Worm (Caenorhabditis elegans): Measurements from ENCODE around the gene F19C6.4.

The F19C6.4 gene

DNA sequence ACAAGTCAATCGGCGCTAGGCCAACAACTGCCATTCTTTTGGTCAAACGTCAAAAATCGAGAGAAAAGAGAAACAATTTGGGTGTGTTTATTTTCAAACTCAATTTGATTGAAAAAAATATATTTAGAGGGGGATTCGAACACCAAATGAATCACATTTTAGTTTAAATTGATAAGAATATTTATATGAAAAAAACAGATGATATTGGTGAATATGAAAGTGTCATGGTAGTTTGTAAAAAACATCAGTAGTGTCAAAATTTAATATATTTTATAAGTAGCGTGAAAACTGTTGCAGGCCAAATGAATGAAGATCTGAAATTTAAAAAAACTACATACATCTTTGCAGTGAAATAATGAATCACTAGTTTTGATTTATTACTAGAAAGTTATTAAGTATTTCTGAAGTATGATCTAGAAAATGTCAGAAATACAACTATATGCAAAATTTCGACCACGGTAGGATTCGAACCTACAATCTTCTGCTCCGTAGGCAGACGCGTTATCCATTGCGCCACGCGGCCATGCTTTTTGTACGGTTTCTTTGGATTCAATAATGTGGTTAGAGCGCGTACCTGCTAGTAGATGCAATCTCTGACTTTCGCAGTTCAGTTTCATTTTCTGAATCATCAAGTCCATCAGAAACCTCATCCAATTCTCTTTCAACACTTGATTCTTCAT is at the start of gene F19C6.4:
TSS of gene F19C6.4 (minus strand) at position 51 of the 680 bp plus-strand sequence.
- TF ChIP-seq dao-5 (tag; optimal IDR thresholded peaks at IDR 0.05) (no peak), him-1 (tag; optimal IDR thresholded peaks at IDR 0.05) (no peak), W03F9.2 (tag; optimal IDR thresholded peaks at IDR 0.05) (no peak)

DNA sequence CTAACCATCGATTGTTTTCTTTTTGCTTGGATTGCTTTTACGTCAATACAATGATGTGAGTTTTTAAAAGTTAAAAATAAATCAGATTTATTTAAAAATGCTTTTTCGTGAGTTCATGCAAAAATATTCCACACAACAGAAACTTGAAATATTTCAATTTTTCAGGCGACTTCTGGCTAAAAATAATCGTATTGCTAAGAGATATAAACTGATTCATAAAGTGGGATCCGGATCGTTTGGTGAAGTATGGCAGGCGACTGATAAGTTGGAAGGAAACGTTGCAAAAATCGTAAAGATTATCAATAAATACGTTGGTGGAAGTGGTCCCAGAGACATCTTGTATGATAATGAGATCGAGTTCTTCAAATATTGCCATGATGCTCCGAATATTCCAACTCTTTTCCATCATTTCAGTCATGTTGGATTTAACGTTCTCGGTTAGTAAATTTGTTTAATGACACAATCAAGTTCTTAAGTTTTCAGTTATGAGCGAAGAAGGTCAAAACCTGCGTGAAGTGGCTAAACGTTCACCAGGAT is 42.7 kb upstream of the F19C6.4 start, which contains the start of gene ZC373.3:
TSS of gene ZC373.3 (plus strand) at position 51 of the 537 bp plus-strand sequence.
- TF ChIP-seq dao-5 (tag; optimal IDR thresholded peaks at IDR 0.05) (no peak), him-1 (tag; optimal IDR thresholded peaks at IDR 0.05) (no peak), W03F9.2 (tag; optimal IDR thresholded peaks at IDR 0.05) (no peak)

DNA sequence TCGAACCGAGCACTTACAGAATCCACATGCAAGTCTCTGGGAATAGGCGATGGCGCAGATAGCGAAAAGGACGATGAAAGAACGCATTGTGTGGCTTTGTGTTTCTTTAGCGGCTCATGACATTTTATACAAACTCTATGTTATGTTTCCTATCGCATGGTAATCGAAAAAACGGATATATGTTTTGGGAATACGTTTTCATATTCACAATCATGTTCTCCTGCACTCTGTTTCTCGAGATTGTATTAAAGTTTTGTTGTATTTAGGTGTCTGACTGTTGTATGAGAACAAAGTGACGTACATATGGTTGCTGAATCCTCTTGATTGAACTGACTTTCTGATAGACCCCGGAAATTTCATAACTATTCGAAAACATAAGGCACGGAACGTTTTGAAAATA is 40.5 kb upstream of the F19C6.4 start, which contains the start of gene ZC373.2:
TSS of gene ZC373.2 (minus strand) at position 101 of the 400 bp plus-strand sequence.
- no peak for TF ChIP-seq dao-5 (tag; optimal IDR thresholded peaks at IDR 0.05)
- no peak for TF ChIP-seq him-1 (tag; optimal IDR thresholded peaks at IDR 0.05)
- TF ChIP-seq W03F9.2 (tag; optimal IDR thresholded peaks at IDR 0.05): no peak

DNA sequence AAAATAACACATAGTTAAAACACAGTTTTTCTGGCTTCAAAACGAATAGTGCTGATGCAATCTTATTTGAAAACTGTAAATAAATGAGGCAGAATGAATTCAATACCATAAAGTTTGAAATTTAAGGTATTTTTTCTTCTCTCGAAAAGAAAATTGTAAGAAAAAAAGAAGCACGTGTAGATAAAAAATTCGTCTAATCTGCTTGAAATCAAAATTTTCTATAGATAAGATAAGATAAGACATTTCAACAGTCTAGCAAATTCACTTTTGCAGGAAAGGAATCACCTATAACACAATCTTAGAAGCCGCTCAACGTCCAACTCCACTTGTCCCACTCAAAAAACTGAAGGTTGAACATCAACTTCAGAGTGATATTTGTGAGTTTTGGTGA is 36.6 kb upstream of the F19C6.4 start:
- TF ChIP-seq dao-5 (tag; optimal IDR thresholded peaks at IDR 0.05) (no peak), W03F9.2 (tag; optimal IDR thresholded peaks at IDR 0.05) (no peak), him-1 (tag; optimal IDR thresholded peaks at IDR 0.05) (no peak)

DNA sequence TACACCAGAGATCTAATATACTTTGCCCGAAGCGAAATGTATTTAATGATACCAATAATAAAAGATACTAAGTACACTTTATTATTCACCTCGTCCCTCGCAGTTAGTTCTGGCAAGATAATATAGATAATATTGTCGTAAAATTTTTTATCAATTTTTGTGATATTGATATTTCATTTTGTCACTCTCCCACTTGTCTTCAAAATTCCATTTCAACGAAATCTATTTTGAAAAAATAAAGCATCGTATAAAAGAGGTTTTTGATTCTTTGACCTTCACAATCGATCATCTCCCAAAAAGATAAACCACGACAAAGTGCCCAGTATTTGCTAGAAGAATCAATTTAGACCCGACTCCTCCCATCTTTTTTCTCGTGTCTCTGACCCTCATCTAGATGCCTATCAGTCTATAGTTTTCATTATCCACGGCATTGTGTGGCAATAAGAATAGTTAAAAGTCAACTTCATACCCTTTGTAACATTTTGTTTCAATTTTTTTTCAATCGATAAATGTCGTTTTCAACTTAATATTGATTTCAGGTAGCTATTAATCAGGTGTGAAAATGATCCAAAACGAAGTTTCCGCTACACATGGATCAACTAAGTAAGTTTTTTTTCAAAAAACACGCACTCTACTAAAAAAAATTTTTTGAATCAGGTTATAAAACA is 36.1 kb upstream of the F19C6.4 start, which contains the start of gene cbs-1:
TSS of gene cbs-1 (plus strand) at position 534 of the 668 bp plus-strand sequence.
- TF ChIP-seq W03F9.2 (tag; optimal IDR thresholded peaks at IDR 0.05) (no peak), dao-5 (tag; optimal IDR thresholded peaks at IDR 0.05) (no peak), him-1 (tag; optimal IDR thresholded peaks at IDR 0.05) (no peak)

DNA sequence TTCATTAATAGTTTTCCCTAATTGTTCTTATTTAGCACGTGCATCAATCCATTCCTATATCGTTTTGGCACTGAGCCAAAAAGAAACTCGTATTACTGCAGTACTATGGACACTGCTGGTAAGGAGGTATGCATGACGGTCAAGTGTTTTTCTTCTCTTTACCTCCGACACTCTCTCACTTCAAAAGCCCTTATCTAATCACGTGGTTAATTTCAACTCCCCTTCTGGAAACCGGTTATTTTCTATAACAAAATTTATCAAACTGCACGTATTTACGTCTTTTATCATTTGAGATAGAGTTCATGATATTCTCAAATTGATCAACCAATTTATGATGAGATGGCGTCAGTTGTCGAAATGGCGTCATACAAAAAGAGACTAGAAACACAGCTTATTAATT is 33.8 kb upstream of the F19C6.4 start:
- TF ChIP-seq W03F9.2 (tag; optimal IDR thresholded peaks at IDR 0.05): no peak
- TF ChIP-seq him-1 (tag; optimal IDR thresholded peaks at IDR 0.05): no peak
- no peak for TF ChIP-seq dao-5 (tag; optimal IDR thresholded peaks at IDR 0.05)

DNA sequence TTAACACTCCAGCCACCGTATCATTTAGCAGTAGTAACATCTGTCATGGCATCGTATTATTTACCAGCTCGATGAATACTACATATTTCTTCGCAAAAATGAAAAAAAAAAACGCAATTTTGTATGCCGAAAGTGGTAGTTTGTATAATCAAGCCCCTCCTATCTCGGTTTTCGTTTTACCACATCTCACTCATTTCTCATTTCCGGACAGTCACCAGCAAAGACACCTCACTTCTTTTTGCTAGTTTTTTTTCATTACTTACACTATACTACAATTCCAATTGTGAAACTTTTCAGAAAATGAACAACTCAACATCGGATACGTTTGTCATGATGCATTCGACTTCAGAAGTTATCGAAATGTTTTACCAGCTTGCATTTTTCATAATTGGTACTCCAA is 31.3 kb upstream of the F19C6.4 start, which contains the start of gene gnrr-3:
TSS of gene gnrr-3 (plus strand) at position 301 of the 400 bp plus-strand sequence.
- TF ChIP-seq him-1 (tag; optimal IDR thresholded peaks at IDR 0.05): no peak
- TF ChIP-seq W03F9.2 (tag; optimal IDR thresholded peaks at IDR 0.05): no peak
- no peak for TF ChIP-seq dao-5 (tag; optimal IDR thresholded peaks at IDR 0.05)

DNA sequence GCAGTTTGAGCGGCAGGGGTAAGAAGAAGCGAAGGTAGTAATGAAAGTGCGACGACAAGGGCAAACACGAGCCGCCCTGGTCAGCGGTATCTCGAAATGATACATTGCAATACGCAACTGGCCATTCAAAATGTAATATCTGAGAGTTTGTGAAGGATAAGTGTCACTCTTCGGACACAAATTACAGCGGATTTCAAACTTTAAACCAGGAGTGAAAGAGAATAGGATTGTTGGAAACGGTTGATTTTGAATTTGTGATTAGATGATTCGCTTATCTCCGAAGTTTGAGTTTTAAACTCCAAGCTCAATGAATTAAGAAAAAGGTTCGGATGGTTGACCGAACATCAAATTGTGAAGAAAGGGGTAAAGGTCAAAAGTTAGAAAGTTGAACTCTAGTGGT is 29.5 kb upstream of the F19C6.4 start, which contains the start of gene ZC374.2:
TSS of gene ZC374.2 (minus strand) at position 101 of the 400 bp plus-strand sequence.
- TF ChIP-seq dao-5 (tag; optimal IDR thresholded peaks at IDR 0.05) (no peak), W03F9.2 (tag; optimal IDR thresholded peaks at IDR 0.05) (no peak), him-1 (tag; optimal IDR thresholded peaks at IDR 0.05) (no peak)

DNA sequence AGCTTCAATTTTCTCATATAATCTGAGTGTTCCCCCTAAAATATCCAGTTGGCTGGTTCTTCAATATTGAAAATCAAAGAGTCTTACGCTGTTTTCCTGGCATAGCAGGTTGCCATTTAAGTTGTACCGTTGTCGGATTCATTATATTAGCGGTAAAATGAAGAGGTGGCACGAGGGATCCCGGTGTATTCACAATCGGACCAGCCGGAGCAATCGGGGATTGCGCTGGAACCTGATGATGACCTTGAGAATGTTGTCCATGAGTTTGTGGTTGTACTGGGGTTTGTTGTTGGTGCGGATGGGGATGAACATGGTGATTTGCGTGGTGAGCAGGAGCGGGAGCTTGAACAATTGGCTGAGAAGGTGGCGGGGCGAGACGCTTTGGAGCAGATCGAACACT is 26.6 kb upstream of the F19C6.4 start:
- TF ChIP-seq W03F9.2 (tag; optimal IDR thresholded peaks at IDR 0.05) (no peak), dao-5 (tag; optimal IDR thresholded peaks at IDR 0.05) (no peak), him-1 (tag; optimal IDR thresholded peaks at IDR 0.05) (no peak)

DNA sequence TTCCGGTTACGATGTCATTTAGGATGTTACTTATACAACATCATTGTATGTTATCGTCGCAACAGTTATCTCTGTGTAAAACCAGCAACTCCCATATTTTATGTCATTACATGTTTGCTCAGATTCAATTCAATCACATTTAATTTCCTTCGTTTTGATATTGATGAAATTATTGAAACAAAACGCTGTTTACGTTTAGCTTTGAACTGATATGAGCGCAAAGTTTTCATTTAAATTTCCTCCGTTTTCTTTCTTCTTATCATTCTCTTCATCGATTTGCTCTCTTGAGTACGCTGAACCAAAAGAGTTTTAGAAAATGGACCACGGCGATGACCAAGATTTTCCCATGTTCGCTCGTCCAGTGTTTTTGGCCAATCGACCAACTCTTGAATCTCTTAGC is 13.0 kb upstream of the F19C6.4 start, which contains the start of gene sek-6:
TSS of gene sek-6 (plus strand) at position 315 of the 400 bp plus-strand sequence.
- TF ChIP-seq him-1 (tag; optimal IDR thresholded peaks at IDR 0.05) (no peak), dao-5 (tag; optimal IDR thresholded peaks at IDR 0.05) (no peak), W03F9.2 (tag; optimal IDR thresholded peaks at IDR 0.05) (no peak)

DNA sequence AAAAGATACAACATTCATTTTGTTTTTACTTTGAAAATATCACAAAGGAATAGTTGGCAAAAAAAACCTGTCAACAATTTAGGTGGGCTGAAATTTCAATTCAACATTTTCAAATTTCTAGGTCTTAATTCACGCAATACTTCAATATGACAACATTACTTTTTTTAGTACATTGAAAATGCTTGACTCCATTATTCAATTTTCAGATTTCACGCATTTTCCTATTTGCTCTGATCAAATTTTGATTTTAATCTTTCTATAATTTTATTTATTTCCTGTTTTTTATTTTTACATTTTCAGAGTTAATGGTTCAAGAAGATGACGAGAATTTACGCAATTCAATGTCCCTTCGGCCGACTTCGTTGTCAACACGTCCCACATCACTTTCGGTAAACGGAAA is 9.7 kb upstream of the F19C6.4 start, which contains the start of gene mkk-4:
TSS of gene mkk-4 (plus strand) at position 301 of the 400 bp plus-strand sequence.
- TF ChIP-seq dao-5 (tag; optimal IDR thresholded peaks at IDR 0.05) (no peak), W03F9.2 (tag; optimal IDR thresholded peaks at IDR 0.05) (no peak), him-1 (tag; optimal IDR thresholded peaks at IDR 0.05) (no peak)

DNA sequence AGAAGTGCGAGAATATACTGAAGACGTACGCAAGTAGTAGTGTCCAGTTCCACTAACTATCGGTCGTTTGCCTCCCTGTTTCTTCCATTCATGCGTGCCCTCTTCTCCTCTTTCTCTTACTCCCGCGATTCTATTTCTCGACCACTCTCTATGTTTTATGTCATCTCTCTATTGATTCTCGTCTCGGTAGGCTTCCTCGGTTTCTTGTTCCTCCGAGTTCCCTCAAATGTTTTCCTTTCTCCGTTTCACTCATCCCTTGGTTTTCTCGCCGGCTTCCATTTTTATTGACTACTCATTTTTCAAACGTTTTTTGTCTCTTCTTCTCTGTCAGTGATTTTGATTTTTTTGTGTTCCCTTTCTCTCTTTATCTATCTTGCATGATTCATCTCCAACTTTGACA is 8.5 kb upstream of the F19C6.4 start:
- TF ChIP-seq dao-5 (tag; optimal IDR thresholded peaks at IDR 0.05) (no peak), W03F9.2 (tag; optimal IDR thresholded peaks at IDR 0.05) (peak; percentile 12)

DNA sequence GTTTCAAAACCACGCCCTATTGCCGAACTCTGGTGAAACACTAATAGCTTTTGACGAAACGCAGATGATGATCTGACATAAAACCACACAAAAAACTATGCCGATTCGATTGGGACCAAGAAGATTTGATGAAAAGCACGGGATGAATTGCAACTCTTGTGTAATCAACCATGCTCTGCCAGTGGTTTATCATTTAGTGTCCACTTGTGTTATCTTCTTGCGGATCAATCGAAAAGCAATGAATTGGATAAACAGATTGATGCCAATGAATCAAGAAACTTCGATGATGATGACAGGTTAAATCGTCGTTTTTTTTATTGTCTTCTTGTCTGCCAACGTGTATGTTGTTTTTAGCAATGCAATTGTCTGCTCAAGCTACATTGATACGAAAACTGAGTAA is 4.2 kb upstream of the F19C6.4 start, which contains the start of gene F42G10.1:
TSS of gene F42G10.1 (minus strand) at position 151 of the 400 bp plus-strand sequence.
- TF ChIP-seq dao-5 (tag; optimal IDR thresholded peaks at IDR 0.05) (no peak), W03F9.2 (tag; optimal IDR thresholded peaks at IDR 0.05) (no peak), him-1 (tag; optimal IDR thresholded peaks at IDR 0.05) (no peak)

DNA sequence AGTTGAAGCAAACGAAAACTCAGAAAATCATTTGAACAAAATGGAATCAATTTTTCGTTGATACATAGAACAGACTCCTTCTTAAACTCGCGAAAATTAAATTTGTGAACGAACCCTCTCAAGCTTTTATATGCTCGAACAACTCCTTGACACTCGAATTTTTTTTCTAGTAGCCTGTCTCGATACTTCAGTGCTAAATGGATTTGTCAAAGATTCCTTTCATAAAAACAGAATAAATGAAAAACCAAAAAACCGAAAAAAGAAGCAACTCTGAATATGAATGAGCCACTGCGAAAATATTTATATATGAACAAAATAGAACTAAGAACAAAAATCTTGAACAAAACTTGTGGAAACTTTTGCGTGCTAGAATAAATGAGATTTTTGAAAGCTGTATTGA is 7.8 kb downstream of the F19C6.4 start:
- TF ChIP-seq dao-5 (tag; optimal IDR thresholded peaks at IDR 0.05): no peak
- no peak for TF ChIP-seq him-1 (tag; optimal IDR thresholded peaks at IDR 0.05)
- no peak for TF ChIP-seq W03F9.2 (tag; optimal IDR thresholded peaks at IDR 0.05)
